Fruit fly (Drosophila melanogaster) whole organism, embryonic: ENCODE measurements around the gene CG5938.

Experiments used
- Atf3 ChIP-seq: fragments of 200-800 bp; sonication (Bioruptor generic); optimal IDR thresholded peaks from 3 replicates; lab custom pipeline; 2016; ENCODE audit warnings: missing biosample characterization, missing genetic modification characterization
- Bgb ChIP-seq: fragments of 200-800 bp; sonication (Bioruptor generic); IDR thresholded peaks from 2 replicates; pipeline ENCODE4 v1.3.6; 2022; ENCODE audit warnings: missing biosample characterization, missing genetic modification characterization; ENCODE audit not compliant: partially characterized antibody
- Blimp-1 ChIP-seq: fragments of 200-800 bp; sonication (Bioruptor generic); optimal IDR thresholded peaks from 3 replicates; lab custom pipeline; 2018; ENCODE audit warnings: missing biosample characterization, missing genetic modification characterization, mild to moderate bottlenecking, moderate library complexity, missing genetic modification reagents
- CG11560 ChIP-seq: fragments of 200-800 bp; sonication (Bioruptor generic); IDR thresholded peaks from 3 replicates; pipeline ENCODE4 v1.3.6; 2022; ENCODE audit warnings: missing biosample characterization, missing genetic modification characterization
- CG13296 ChIP-seq: fragments of 200-800 bp; sonication (Bioruptor generic); optimal IDR thresholded peaks from 3 replicates; lab custom pipeline; 2018; ENCODE audit warnings: missing biosample characterization, mild to moderate bottlenecking, missing genetic modification characterization
- CG17359 ChIP-seq: fragments of 200-800 bp; sonication (Bioruptor generic); optimal IDR thresholded peaks from 3 replicates; lab custom pipeline; 2018; ENCODE audit warnings: missing biosample characterization, mild to moderate bottlenecking, missing genetic modification characterization, moderate library complexity
- CG2116 ChIP-seq: fragments of 200-800 bp; sonication (Bioruptor generic); optimal IDR thresholded peaks from 3 replicates; lab custom pipeline; 2018; ENCODE audit warnings: missing biosample characterization, mild to moderate bottlenecking, missing genetic modification characterization
- CG2129 ChIP-seq: fragments of 200-800 bp; sonication (Bioruptor generic); IDR thresholded peaks from 2 replicates; pipeline ENCODE4 v1.3.6; 2022; ENCODE audit warnings: missing biosample characterization, missing genetic modification characterization; ENCODE audit not compliant: partially characterized antibody
- CG3065 ChIP-seq: fragments of 200-800 bp; sonication (Bioruptor generic); optimal IDR thresholded peaks from 2 replicates; lab custom pipeline; 2016; ENCODE audit warnings: missing biosample characterization, missing genetic modification characterization
- CG4404 ChIP-seq: fragments of 200-800 bp; sonication (Bioruptor generic); IDR thresholded peaks from 2 replicates; pipeline ENCODE4 v1.3.6; 2022; ENCODE audit warnings: missing biosample characterization, missing genetic modification characterization
- CG4730 ChIP-seq: fragments of 200-800 bp; sonication (Bioruptor generic); IDR thresholded peaks from 2 replicates; pipeline ENCODE4 v1.3.6; 2022; ENCODE audit warnings: missing biosample characterization, missing genetic modification characterization
- CG6254 ChIP-seq: fragments of 200-800 bp; sonication (Bioruptor generic); optimal IDR thresholded peaks from 3 replicates; lab custom pipeline; 2017; ENCODE audit warnings: mild to moderate bottlenecking, missing biosample characterization, missing genetic modification reagents, missing genetic modification characterization
- CG8089 ChIP-seq: fragments of 200-800 bp; sonication (Bioruptor generic); optimal IDR thresholded peaks from 3 replicates; lab custom pipeline; 2016; ENCODE audit warnings: missing biosample characterization, missing genetic modification characterization
- CG8924 ChIP-seq: fragments of 200-800 bp; optimal IDR thresholded peaks from 3 replicates; lab custom pipeline; 2019; ENCODE audit warnings: missing biosample characterization, mild to moderate bottlenecking, missing genetic modification characterization, moderate library complexity
- Camta ChIP-seq: fragments of 200-800 bp; sonication (Bioruptor generic); optimal IDR thresholded peaks from 2 replicates; lab custom pipeline; 2016; ENCODE audit warnings: missing biosample characterization, missing genetic modification characterization
- CrebB ChIP-seq: fragments of 200-800 bp; sonication (Bioruptor generic); optimal IDR thresholded peaks from 3 replicates; lab custom pipeline; 2018; ENCODE audit warnings: missing biosample characterization, mild to moderate bottlenecking, missing genetic modification characterization
- Dip2 ChIP-seq: fragments of 200-800 bp; sonication (Bioruptor generic); IDR thresholded peaks from 2 replicates; pipeline ENCODE4 v1.3.6; 2022; ENCODE audit warnings: missing biosample characterization, missing genetic modification characterization
- E2f1 ChIP-seq: fragments of 200-800 bp; sonication (Bioruptor generic); IDR thresholded peaks from 2 replicates; pipeline ENCODE4 v1.3.6; 2022; ENCODE audit warnings: missing biosample characterization, missing genetic modification characterization
- Ets65A ChIP-seq: fragments of 200-800 bp; sonication (Bioruptor generic); peaks from one replicate; lab custom pipeline; 2016; ENCODE audit warnings: missing biosample characterization, missing genetic modification characterization
- HLH3B ChIP-seq: fragments of 200-800 bp; sonication (Bioruptor generic); IDR thresholded peaks from 2 replicates; pipeline ENCODE4 v1.3.6; 2022; ENCODE audit warnings: missing biosample characterization, missing genetic modification characterization
- HmgZ ChIP-seq: fragments of 200-800 bp; sonication (Bioruptor generic); optimal IDR thresholded peaks from 2 replicates; lab custom pipeline; 2018; ENCODE audit warnings: missing biosample characterization, mild to moderate bottlenecking, missing genetic modification characterization
- Hr39 ChIP-seq: fragments of >200 bp; optimal IDR thresholded peaks from 2 replicates; lab custom pipeline; 2017
- Neu2 ChIP-seq: fragments of 200-800 bp; sonication (Bioruptor generic); optimal IDR thresholded peaks from 3 replicates; lab custom pipeline; 2016; ENCODE audit warnings: missing biosample characterization, missing genetic modification characterization, borderline replicate concordance
- NfI ChIP-seq: fragments of 200-800 bp; sonication (Bioruptor generic); optimal IDR thresholded peaks from 3 replicates; lab custom pipeline; 2018; ENCODE audit warnings: missing biosample characterization, mild to moderate bottlenecking, missing genetic modification characterization, moderate library complexity
- Ravus ChIP-seq: fragments of 200-800 bp; sonication (Bioruptor generic); IDR thresholded peaks from 2 replicates; pipeline ENCODE4 v1.3.6; 2022; ENCODE audit warnings: missing biosample characterization, missing genetic modification characterization
- Scr ChIP-seq: fragments of 200-800 bp; sonication (Bioruptor generic); IDR thresholded peaks from 2 replicates; pipeline ENCODE4 v1.3.6; 2022; ENCODE audit warnings: missing biosample characterization, missing genetic modification characterization; ENCODE audit not compliant: partially characterized antibody
- Side ChIP-seq: fragments of 200-800 bp; sonication (Bioruptor generic); optimal IDR thresholded peaks from 2 replicates; lab custom pipeline; 2016; ENCODE audit warnings: missing biosample characterization, missing genetic modification characterization
- Spps ChIP-seq: fragments of 200-800 bp; sonication (Bioruptor generic); optimal IDR thresholded peaks from 2 replicates; lab custom pipeline; 2018; ENCODE audit warnings: missing biosample characterization, mild to moderate bottlenecking, missing genetic modification characterization
- Tbp ChIP-seq: fragments of >200 bp; optimal IDR thresholded peaks from 2 replicates; lab custom pipeline; 2018; ENCODE audit warnings: missing biosample characterization, missing genetic modification characterization
- ab ChIP-seq: fragments of 200-800 bp; sonication (Bioruptor generic); optimal IDR thresholded peaks from 2 replicates; lab custom pipeline; 2016; ENCODE audit warnings: missing biosample characterization, missing genetic modification characterization
- da ChIP-seq: fragments of 200-800 bp; sonication (Bioruptor generic); optimal IDR thresholded peaks from 2 replicates; lab custom pipeline; 2016; ENCODE audit warnings: missing biosample characterization, missing genetic modification characterization
- esg ChIP-seq: fragments of 200-800 bp; sonication (Bioruptor generic); conservative IDR thresholded peaks from 2 replicates; pipeline ENCODE4 v1.3.6; 2022; ENCODE audit warnings: missing biosample characterization, missing genetic modification characterization
- eyg ChIP-seq: fragments of 200-800 bp; sonication (Bioruptor generic); optimal IDR thresholded peaks from 3 replicates; lab custom pipeline; 2016; ENCODE audit warnings: missing biosample characterization, missing genetic modification characterization
- fd64A ChIP-seq: fragments of 200-800 bp; sonication (Bioruptor generic); optimal IDR thresholded peaks from 3 replicates; lab custom pipeline; 2018; ENCODE audit warnings: missing biosample characterization, mild to moderate bottlenecking, missing genetic modification characterization
- ftz-f1 ChIP-seq: fragments of 200-800 bp; sonication (Bioruptor generic); optimal IDR thresholded peaks from 2 replicates; lab custom pipeline; 2016; ENCODE audit warnings: missing biosample characterization, missing genetic modification characterization
- gfzf ChIP-seq: fragments of 200-800 bp; sonication (Bioruptor generic); optimal IDR thresholded peaks from 2 replicates; lab custom pipeline; 2016; ENCODE audit warnings: missing biosample characterization, mild to moderate bottlenecking, missing genetic modification characterization, moderate library complexity
- hkb ChIP-seq, 2 experiments: fragments of 200-800 bp in 1 of 2; fragments of >200 bp in 1 of 2; sonication (Bioruptor generic) in 1 of 2; IDR thresholded peaks in 1 of 2; optimal IDR thresholded peaks in 1 of 2; 2 replicates each; pipeline versions ENCODE4 v1.3.6 to Lab custom; 2017 to 2022; ENCODE audit warnings: missing biosample characterization in 1 of 2, missing genetic modification characterization in 1 of 2
- hth ChIP-seq: fragments of >200 bp; optimal IDR thresholded peaks from 2 replicates; lab custom pipeline; 2017; ENCODE audit warnings: inconsistent platforms
- mirr ChIP-seq: fragments of 200-800 bp; sonication (Bioruptor generic); optimal IDR thresholded peaks from 3 replicates; lab custom pipeline; 2018; ENCODE audit warnings: missing biosample characterization, mild to moderate bottlenecking, missing genetic modification characterization
- odd ChIP-seq: fragments of 200-800 bp; sonication (Bioruptor generic); optimal IDR thresholded peaks from 2 replicates; lab custom pipeline; 2017; ENCODE audit warnings: missing biosample characterization, mild to moderate bottlenecking, missing genetic modification characterization
- p53 ChIP-seq: fragments of 200-800 bp; sonication (Bioruptor generic); optimal IDR thresholded peaks from 2 replicates; lab custom pipeline; 2016; ENCODE audit warnings: missing biosample characterization, missing genetic modification characterization
- pzg ChIP-seq: fragments of 200-800 bp; sonication (Bioruptor generic); optimal IDR thresholded peaks from 3 replicates; lab custom pipeline; 2018; ENCODE audit warnings: missing biosample characterization, mild to moderate bottlenecking, missing genetic modification characterization, moderate library complexity
- ranshi ChIP-seq: fragments of 200-800 bp; sonication (Bioruptor generic); IDR thresholded peaks from 2 replicates; pipeline ENCODE4 v1.3.6; 2022; ENCODE audit warnings: missing biosample characterization, missing genetic modification characterization
- salm ChIP-seq: fragments of 200-800 bp; sonication (Bioruptor generic); optimal IDR thresholded peaks from 2 replicates; lab custom pipeline; 2018; ENCODE audit warnings: missing biosample characterization, mild to moderate bottlenecking, missing genetic modification characterization
- scrt ChIP-seq: fragments of 200-800 bp; sonication (Bioruptor generic); optimal IDR thresholded peaks from 2 replicates; lab custom pipeline; 2018; ENCODE audit warnings: missing biosample characterization, mild to moderate bottlenecking, missing genetic modification characterization, moderate library complexity
- shn ChIP-seq: fragments of 200-800 bp; sonication (Bioruptor generic); optimal IDR thresholded peaks from 3 replicates; lab custom pipeline; 2016; ENCODE audit warnings: missing biosample characterization, missing genetic modification characterization
- sr ChIP-seq: fragments of 200-800 bp; sonication (Bioruptor generic); IDR thresholded peaks from 3 replicates; pipeline ENCODE4 v1.3.6; 2022; ENCODE audit warnings: missing biosample characterization, missing genetic modification characterization
- trh ChIP-seq: fragments of 200-800 bp; sonication (Bioruptor generic); optimal IDR thresholded peaks from 2 replicates; lab custom pipeline; 2016; ENCODE audit warnings: missing biosample characterization, missing genetic modification characterization
- ttk ChIP-seq: fragments of 200-800 bp; sonication (Bioruptor generic); IDR thresholded peaks from 2 replicates; pipeline ENCODE4 v2.1.2; 2022; ENCODE audit warnings: missing biosample characterization, missing genetic modification characterization

Gene CG5938

dm6 chr3R:27281022-27281810 lies 6.6 kb downstream of the CG5938 start (continued):
- peak; percentile 92 for TF ChIP-seq Blimp-1
- TF ChIP-seq Tbp (GFP tag; lab: Kevin White, UChicago): no peak
- TF ChIP-seq Spps: peak; percentile 77
- peak; percentile 58 for TF ChIP-seq Neu2 (GFP tag; lab: Kevin White, UChicago)
- peak; percentile 98 for TF ChIP-seq HmgZ (tag; lab: Kevin White, UChicago)
- peak; percentile 85 for TF ChIP-seq CG3065 (GFP tag; lab: Kevin White, UChicago)
- peak; percentile 82 for TF ChIP-seq Bgb
- peak; percentile 98 for TF ChIP-seq ranshi (GFP tag; lab: Robert Waterston, UW)
- TF ChIP-seq CG8924 (tag; lab: Kevin White, UChicago): peak; percentile 93
- peak; percentile 43 for TF ChIP-seq ftz-f1 (GFP tag; lab: Kevin White, UChicago)
- no peak for TF ChIP-seq hkb (optimal IDR thresholded peaks at IDR 0.05; lab: Kevin White, UChicago)
- TF ChIP-seq hkb (GFP tag; IDR thresholded peaks at IDR 0.05; lab: Robert Waterston, UW): peak; percentile 98
- peak; percentile 65 for TF ChIP-seq CG2116 (GFP tag; lab: Kevin White, UChicago)
- peak; percentile 99 for TF ChIP-seq Ets65A (GFP tag; lab: Kevin White, UChicago)
- TF ChIP-seq Ravus (GFP tag; lab: Robert Waterston, UW): peak; percentile 92
- TF ChIP-seq CG11560 (tag; lab: Robert Waterston, UW): peak; percentile 85
- peak; percentile 93 for TF ChIP-seq odd
- TF ChIP-seq esg (GFP tag; lab: Robert Waterston, UW): peak; percentile 96
- TF ChIP-seq hth: no peak
- peak; percentile 77 for TF ChIP-seq da (GFP tag; lab: Kevin White, UChicago)
- TF ChIP-seq fd64A (GFP tag; lab: Kevin White, UChicago): peak; percentile 92
- peak; percentile 96 for TF ChIP-seq CG17359 (tag; lab: Kevin White, UChicago)
- TF ChIP-seq mirr (GFP tag; lab: Kevin White, UChicago): peak; percentile 87
- peak; percentile 96 for TF ChIP-seq E2f1 (GFP tag; lab: Robert Waterston, UW)
- TF ChIP-seq eyg (GFP tag; lab: Kevin White, UChicago): peak; percentile 90
- peak; percentile 97 for TF ChIP-seq HLH3B (GFP tag; lab: Robert Waterston, UW)
- TF ChIP-seq NfI (GFP tag; lab: Kevin White, UChicago): peak; percentile 96
- no peak for TF ChIP-seq CG2129 (GFP tag; lab: Robert Waterston, UW)
- peak; percentile 95 for TF ChIP-seq ttk (GFP tag; lab: Robert Waterston, UW)
- TF ChIP-seq Camta (GFP tag; lab: Kevin White, UChicago): peak; percentile 87
- TF ChIP-seq Scr (GFP tag; lab: Robert Waterston, UW): peak; percentile 13
- peak; percentile 90 for TF ChIP-seq sr (GFP tag; lab: Robert Waterston, UW)
- TF ChIP-seq salm (tag; lab: Kevin White, UChicago): peak; percentile 89
- TF ChIP-seq Side (GFP tag; lab: Kevin White, UChicago): peak; percentile 95
- peak; percentile 96 for TF ChIP-seq CrebB
- TF ChIP-seq CG8089 (GFP tag; lab: Kevin White, UChicago): peak; percentile 91
- TF ChIP-seq CG6254 (GFP tag; lab: Kevin White, UChicago): peak; percentile 91
- TF ChIP-seq CG4730: peak; percentile 95
- peak; percentile 85 for TF ChIP-seq CG4404 (GFP tag; lab: Robert Waterston, UW)
- TF ChIP-seq shn (GFP tag; lab: Kevin White, UChicago): peak; percentile 96
- peak; percentile 86 for TF ChIP-seq p53 (GFP tag; lab: Kevin White, UChicago)
- peak; percentile 39 for TF ChIP-seq pzg (GFP tag; lab: Kevin White, UChicago)
- peak; percentile 93 for TF ChIP-seq Atf3 (GFP tag; lab: Kevin White, UChicago)
- peak; percentile 90 for TF ChIP-seq scrt
- no peak for TF ChIP-seq Hr39
- TF ChIP-seq ab (GFP tag; lab: Kevin White, UChicago): peak; percentile 65
- peak; percentile 90 for TF ChIP-seq CG13296 (GFP tag; lab: Kevin White, UChicago)
- peak; percentile 81 for TF ChIP-seq trh (GFP tag; lab: Kevin White, UChicago)
- no peak for TF ChIP-seq gfzf (GFP tag; lab: Kevin White, UChicago)
- TF ChIP-seq Dip2 (GFP tag; lab: Robert Waterston, UW): peak; percentile 50; the same call in 1 of the 2 replicates
